Fruit fly (Drosophila melanogaster): ENCODE data around the gene slmb.

The slmb gene

DNA sequence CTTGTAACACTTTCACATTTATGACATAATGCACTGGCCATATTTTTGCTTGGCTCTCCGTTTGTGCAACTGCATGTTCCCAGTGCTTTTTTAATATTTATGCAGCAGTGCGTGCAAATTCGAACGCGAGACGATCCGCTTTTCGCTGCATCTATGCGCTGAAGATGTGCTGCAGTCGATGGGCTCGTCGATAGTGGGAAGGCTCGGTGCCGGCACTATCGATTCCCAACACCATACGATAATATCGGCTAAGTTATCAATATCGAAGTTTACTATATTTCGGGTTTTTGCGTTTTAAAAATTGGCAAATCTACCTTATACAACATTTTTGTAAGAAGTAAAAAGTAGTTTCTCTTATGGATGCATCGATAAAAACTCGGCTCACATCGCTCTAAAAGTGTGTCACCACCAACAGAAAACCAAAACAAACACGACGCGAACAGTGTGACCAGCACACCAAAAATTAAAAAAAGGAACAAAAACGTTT lies 29.6 kb downstream of the slmb start, which contains the start of gene RhoGAP93B:
Gene RhoGAP93B, minus strand, starts transcription at position 197 of the 487 bp plus-strand sequence.
- TF ChIP-seq br (GFP tag; optimal IDR thresholded peaks at IDR 0.05) (peak; percentile 83), Myc (optimal IDR thresholded peaks at IDR 0.05) (peak; percentile 19), jim (GFP tag; optimal IDR thresholded peaks at IDR 0.05) (peak; percentile 29), lola (GFP tag; optimal IDR thresholded peaks at IDR 0.05) (no peak), rgr (GFP tag; optimal IDR thresholded peaks at IDR 0.05) (peak; percentile 83), CrebA (GFP tag; optimal IDR thresholded peaks at IDR 0.05; ENCODE audit: borderline replicate concordance) (no peak), tai (GFP tag; optimal IDR thresholded peaks at IDR 0.05) (no peak), Rel (GFP tag; optimal IDR thresholded peaks at IDR 0.05) (no peak), Rel (tag; optimal IDR thresholded peaks at IDR 0.05) (peak; percentile 68), sv (GFP tag; optimal IDR thresholded peaks at IDR 0.05) (peak; percentile 35), Hr78 (GFP tag; optimal IDR thresholded peaks at IDR 0.05) (no peak), foxo (GFP tag; optimal IDR thresholded peaks at IDR 0.05) (peak; percentile 36 to 83), Abd-B (GFP tag; optimal IDR thresholded peaks at IDR 0.05) (no peak), Jra (GFP tag; optimal IDR thresholded peaks at IDR 0.05) (peak; percentile 97), sage (GFP tag; optimal IDR thresholded peaks at IDR 0.05) (no peak), N (GFP tag; optimal IDR thresholded peaks at IDR 0.05) (no peak), Mio (GFP tag; optimal IDR thresholded peaks at IDR 0.05) (peak; percentile 40), Dfd (GFP tag; optimal IDR thresholded peaks at IDR 0.05) (no peak), OdsH (GFP tag; optimal IDR thresholded peaks at IDR 0.05) (peak; percentile 65), Dif (GFP tag; optimal IDR thresholded peaks at IDR 0.05; ENCODE audit: partially characterized antibody) (no peak), psq (GFP tag; optimal IDR thresholded peaks at IDR 0.05) (peak; percentile 82), Sp1 (GFP tag; optimal IDR thresholded peaks at IDR 0.05) (peak; percentile 80), CG32264 (GFP tag; optimal IDR thresholded peaks at IDR 0.05) (peak; percentile 65), ey (GFP tag; optimal IDR thresholded peaks at IDR 0.05) (peak; percentile 75), dsf (GFP tag; optimal IDR thresholded peaks at IDR 0.05; ENCODE audit: borderline replicate concordance) (peak; percentile 93), woc (GFP tag; optimal IDR thresholded peaks at IDR 0.05) (peak; percentile 87), Vsx2 (GFP tag; optimal IDR thresholded peaks at IDR 0.05; ENCODE audit: partially characterized antibody) (no peak), pan (optimal IDR thresholded peaks at IDR 0.05) (no peak), Hnf4 (GFP tag; optimal IDR thresholded peaks at IDR 0.05) (no peak), fru (GFP tag; optimal IDR thresholded peaks at IDR 0.05) (peak; percentile 91), usp (GFP tag; optimal IDR thresholded peaks at IDR 0.05) (no peak), dl (GFP tag; optimal IDR thresholded peaks at IDR 0.05; ENCODE audit: insufficient read depth in 1 of 2, partially characterized antibody in 2 of 2) (no peak), HLH106 (tag; optimal IDR thresholded peaks at IDR 0.05) (peak; percentile 84), h (GFP tag; optimal IDR thresholded peaks at IDR 0.05) (peak; percentile 82), dmrt93B (GFP tag; optimal IDR thresholded peaks at IDR 0.05) (no peak), CG9705 (GFP tag; optimal IDR thresholded peaks at IDR 0.05) (peak; percentile 84), GATAd (GFP tag; optimal IDR thresholded peaks at IDR 0.05) (no peak), brk (GFP tag; optimal IDR thresholded peaks at IDR 0.05) (no peak), Hr83 (GFP tag; optimal IDR thresholded peaks at IDR 0.05; ENCODE audit: poor library complexity, severe bottlenecking) (peak; percentile 53)

DNA sequence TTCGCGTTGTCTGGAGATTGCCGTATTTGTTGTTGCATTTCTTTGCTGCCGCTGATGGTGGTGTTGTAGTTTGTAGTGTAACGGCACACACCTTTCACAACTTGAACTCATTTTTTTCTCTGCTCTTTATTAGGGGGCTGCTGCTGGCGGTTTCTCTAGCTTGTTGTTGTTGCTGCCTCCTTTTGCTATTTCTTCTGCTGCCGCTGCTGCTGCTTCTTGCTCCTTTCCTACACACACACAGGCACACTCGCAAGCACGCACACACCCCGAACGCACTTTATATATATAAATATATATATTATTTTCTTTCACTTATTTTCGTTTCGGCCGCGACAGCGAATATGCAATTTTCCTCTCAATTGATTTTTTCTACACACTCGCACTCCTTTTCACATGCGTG lies 30.1 kb downstream of the slmb start:
- TF ChIP-seq Jra (GFP tag; optimal IDR thresholded peaks at IDR 0.05), result no peak

DNA sequence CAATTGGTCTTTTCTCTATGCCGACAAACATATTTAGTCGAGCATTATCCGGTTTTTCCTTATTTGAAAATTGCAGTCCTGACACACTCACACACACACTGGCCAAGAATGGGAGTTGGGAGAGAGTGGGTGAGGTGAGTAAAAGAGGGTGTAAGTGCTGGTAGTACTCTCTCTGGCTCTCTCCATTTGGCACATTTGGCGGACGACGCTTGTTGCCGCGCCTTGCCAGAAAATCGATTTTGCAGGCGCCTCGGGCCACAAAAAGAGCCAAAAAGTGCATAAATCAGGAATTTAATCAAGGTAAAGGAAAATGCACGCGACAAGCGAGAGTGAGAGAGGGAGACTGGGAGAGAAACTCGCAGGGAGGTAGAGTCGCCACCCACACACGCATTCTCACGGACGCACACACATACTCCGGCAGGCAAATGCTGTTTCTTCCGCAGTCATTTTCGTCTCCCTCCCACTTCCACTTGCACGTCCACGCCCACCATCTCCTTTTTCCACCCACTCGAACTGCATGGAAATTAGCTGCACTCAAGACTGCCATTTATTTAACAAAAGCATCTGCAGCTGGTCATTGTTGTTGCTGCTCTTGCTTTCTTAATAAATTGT lies 30.6 kb downstream of the slmb start:
- TF ChIP-seq jim (GFP tag; optimal IDR thresholded peaks at IDR 0.05), result no peak
- TF ChIP-seq h (GFP tag; optimal IDR thresholded peaks at IDR 0.05), result no peak
- TF ChIP-seq Rel (GFP tag; optimal IDR thresholded peaks at IDR 0.05), result no peak
- no peak for TF ChIP-seq Rel (tag; optimal IDR thresholded peaks at IDR 0.05)
- no peak for TF ChIP-seq OdsH (GFP tag; optimal IDR thresholded peaks at IDR 0.05)
